Worm (Caenorhabditis elegans) whole organism, mixed stage, embryonic: ENCODE data around the gene F13H10.9.
A peak's percentile ranks its signal among the peaks of the same experiment; 100 is the strongest.

Experiments
- M03D4.4 ChIP-seq: sonication (generic microtip); optimal IDR thresholded peaks from 2 replicates; lab custom pipeline; 2017; ENCODE audit warnings: mild to moderate bottlenecking, missing genetic modification characterization, missing compliant biosample characterization
- bed-3 ChIP-seq: fragments of 200-800 bp; sonication (Bioruptor generic); optimal IDR thresholded peaks from 3 replicates; lab custom pipeline; 2018; ENCODE audit warnings: mild to moderate bottlenecking, missing genetic modification characterization, moderate library complexity, missing compliant biosample characterization
- blmp-1 ChIP-seq: fragments of 150-350 bp; optimal IDR thresholded peaks from 2 replicates; lab custom pipeline; 2014; ENCODE audit warnings: missing biosample characterization, missing genetic modification characterization
- ceh-39 ChIP-seq: fragments of 150-350 bp; optimal IDR thresholded peaks from 2 replicates; lab custom pipeline; 2014; ENCODE audit warnings: missing biosample characterization, missing genetic modification characterization
- ceh-43 ChIP-seq: fragments of 200-800 bp; sonication (Bioruptor generic); optimal IDR thresholded peaks from 2 replicates; lab custom pipeline; 2018; ENCODE audit warnings: mild to moderate bottlenecking, missing genetic modification characterization, moderate library complexity, missing compliant biosample characterization
- ceh-83 ChIP-seq: fragments of 200-800 bp; sonication (Bioruptor generic); optimal IDR thresholded peaks from 2 replicates; lab custom pipeline; 2018; ENCODE audit warnings: mild to moderate bottlenecking, missing genetic modification characterization, missing compliant biosample characterization
- ces-1 ChIP-seq: fragments of 150-350 bp; optimal IDR thresholded peaks from 2 replicates; lab custom pipeline; 2014; ENCODE audit warnings: missing biosample characterization, missing genetic modification reagents, missing genetic modification characterization
- cnd-1 ChIP-seq: fragments of 200-800 bp; sonication (Bioruptor generic); optimal IDR thresholded peaks from 2 replicates; lab custom pipeline; 2018; ENCODE audit warnings: mild to moderate bottlenecking, missing genetic modification characterization, missing compliant biosample characterization
- drap-1 ChIP-seq: fragments of 200-800 bp; sonication (Bioruptor generic); optimal IDR thresholded peaks from 3 replicates; lab custom pipeline; 2018; ENCODE audit warnings: mild to moderate bottlenecking, missing genetic modification characterization, missing compliant biosample characterization
- elt-1 ChIP-seq: sonication (generic microtip); optimal IDR thresholded peaks from 2 replicates; lab custom pipeline; 2017; ENCODE audit warnings: missing genetic modification characterization, mild to moderate bottlenecking, missing compliant biosample characterization, antibody characterized with exemption, moderate library complexity, borderline replicate concordance; ENCODE audit not compliant: insufficient read depth
- elt-3 ChIP-seq: fragments of 150-350 bp; optimal IDR thresholded peaks from 2 replicates; lab custom pipeline; 2014; ENCODE audit warnings: missing biosample characterization, missing genetic modification characterization
- flh-1 ChIP-seq: fragments of 200-800 bp; sonication (Bioruptor generic); optimal IDR thresholded peaks from 2 replicates; lab custom pipeline; 2018; ENCODE audit warnings: mild to moderate bottlenecking, missing genetic modification characterization, moderate library complexity, missing compliant biosample characterization
- ham-2 ChIP-seq: fragments of 200-800 bp; sonication (Bioruptor generic); optimal IDR thresholded peaks from 2 replicates; lab custom pipeline; 2018; ENCODE audit warnings: mild to moderate bottlenecking, missing genetic modification characterization, missing compliant biosample characterization
- hlh-1 ChIP-seq: fragments of 150-350 bp; optimal IDR thresholded peaks from 2 replicates; lab custom pipeline; 2014; ENCODE audit warnings: missing biosample characterization, missing genetic modification reagents, missing genetic modification characterization
- lin-13 ChIP-seq: fragments of 150-350 bp; optimal IDR thresholded peaks from 2 replicates; lab custom pipeline; 2014; ENCODE audit warnings: missing biosample characterization, missing genetic modification characterization
- lin-32 ChIP-seq: fragments of 200-800 bp; sonication (Bioruptor generic); optimal IDR thresholded peaks from 2 replicates; lab custom pipeline; 2018; ENCODE audit warnings: mild to moderate bottlenecking, missing genetic modification characterization, missing compliant biosample characterization
- lsy-2 ChIP-seq: fragments of 150-350 bp; optimal IDR thresholded peaks from 2 replicates; lab custom pipeline; 2014; ENCODE audit warnings: missing biosample characterization, missing genetic modification characterization
- mab-5 ChIP-seq: fragments of 150-350 bp; optimal IDR thresholded peaks from 2 replicates; lab custom pipeline; 2014; ENCODE audit warnings: missing biosample characterization, missing genetic modification characterization
- mep-1 ChIP-seq: fragments of 150-350 bp; optimal IDR thresholded peaks from 2 replicates; lab custom pipeline; 2017; ENCODE audit warnings: missing biosample characterization, missing genetic modification reagents, missing genetic modification characterization, inconsistent platforms
- mls-2 ChIP-seq: sonication (generic microtip); optimal IDR thresholded peaks from 2 replicates; lab custom pipeline; 2016; ENCODE audit warnings: mild to moderate bottlenecking, missing genetic modification characterization, moderate library complexity, missing compliant biosample characterization
- nhr-12 ChIP-seq: fragments of 150-350 bp; optimal IDR thresholded peaks from 2 replicates; lab custom pipeline; 2014; ENCODE audit warnings: missing biosample characterization, missing genetic modification characterization
- nhr-2 ChIP-seq: fragments of 150-350 bp; optimal IDR thresholded peaks from 2 replicates; lab custom pipeline; 2014; ENCODE audit warnings: missing biosample characterization, missing genetic modification characterization
- nhr-237 ChIP-seq: fragments of 150-350 bp; optimal IDR thresholded peaks from 2 replicates; lab custom pipeline; 2014; ENCODE audit warnings: missing biosample characterization, missing genetic modification characterization
- nhr-28 ChIP-seq: fragments of 150-350 bp; optimal IDR thresholded peaks from 2 replicates; lab custom pipeline; 2014; ENCODE audit warnings: missing biosample characterization, missing genetic modification characterization
- nhr-76 ChIP-seq: sonication (generic microtip); optimal IDR thresholded peaks from 2 replicates; lab custom pipeline; 2017; ENCODE audit warnings: missing biosample characterization, missing genetic modification characterization
- pha-4 ChIP-seq: fragments of 150-350 bp; optimal IDR thresholded peaks from 2 replicates; lab custom pipeline; 2018; ENCODE audit warnings: missing biosample characterization, missing genetic modification reagents, missing genetic modification characterization
- sem-2 ChIP-seq: fragments of 200-800 bp; sonication (Bioruptor generic); optimal IDR thresholded peaks from 2 replicates; lab custom pipeline; 2018; ENCODE audit warnings: mild to moderate bottlenecking, missing genetic modification characterization, missing compliant biosample characterization
- snpc-4 ChIP-seq: fragments of 150-350 bp; optimal IDR thresholded peaks from 2 replicates; lab custom pipeline; 2014; ENCODE audit warnings: missing biosample characterization, missing genetic modification characterization
- sptf-1 ChIP-seq: sonication (generic microtip); optimal IDR thresholded peaks from 2 replicates; lab custom pipeline; 2017; ENCODE audit warnings: mild to moderate bottlenecking, missing genetic modification characterization, moderate library complexity, missing compliant biosample characterization
- tbx-8 ChIP-seq: fragments of 200-800 bp; sonication (Bioruptor generic); optimal IDR thresholded peaks from 2 replicates; lab custom pipeline; 2018; ENCODE audit warnings: mild to moderate bottlenecking, missing genetic modification characterization, moderate library complexity, missing compliant biosample characterization
- unc-120 ChIP-seq: sonication (generic microtip); optimal IDR thresholded peaks from 2 replicates; lab custom pipeline; 2017; ENCODE audit warnings: missing genetic modification characterization, missing compliant biosample characterization; ENCODE audit not compliant: poor library complexity, severe bottlenecking
- unc-39 ChIP-seq: fragments of 150-350 bp; optimal IDR thresholded peaks from 2 replicates; lab custom pipeline; 2014; ENCODE audit warnings: missing biosample characterization, missing genetic modification characterization
- unc-62 ChIP-seq: fragments of 150-350 bp; optimal IDR thresholded peaks from 2 replicates; lab custom pipeline; 2014; ENCODE audit warnings: missing biosample characterization, missing genetic modification reagents, missing genetic modification characterization
- zip-8 ChIP-seq: fragments of 150-350 bp; optimal IDR thresholded peaks from 2 replicates; lab custom pipeline; 2014; ENCODE audit warnings: missing biosample characterization, missing genetic modification characterization
- ztf-11 ChIP-seq: fragments of 150-350 bp; optimal IDR thresholded peaks from 2 replicates; lab custom pipeline; 2014; ENCODE audit warnings: missing biosample characterization, missing genetic modification characterization

F13H10.9 gene

DNA sequence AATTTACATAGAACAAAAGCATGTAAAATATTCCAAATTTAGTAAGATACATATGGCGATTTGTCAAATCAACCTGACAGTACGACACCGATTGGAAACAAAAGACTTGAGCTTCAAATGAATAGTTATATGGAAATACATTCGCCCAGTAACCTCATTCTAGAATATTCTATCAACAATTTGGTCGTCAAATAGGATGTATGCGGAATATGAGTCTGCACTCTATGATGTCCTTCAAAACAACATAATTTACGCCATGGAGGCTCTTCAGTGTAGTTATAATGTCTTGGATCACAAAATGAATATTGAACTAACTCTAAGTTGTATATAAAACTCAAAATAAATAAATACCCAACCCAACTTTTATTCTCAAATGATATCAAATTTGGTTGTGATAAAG is 24.9 kb downstream of the F13H10.9 start:
- TF ChIP-seq pha-4 = peak; percentile 7
- TF ChIP-seq zip-8 (tag; lab: Kevin White, UChicago) = no peak
- no peak for TF ChIP-seq unc-62 (GFP tag; lab: Kevin White, UChicago)
- peak; percentile 35 for TF ChIP-seq ceh-39 (tag; lab: Kevin White, UChicago)
- peak; percentile 44 for TF ChIP-seq ces-1 (GFP tag; lab: Kevin White, UChicago)
- TF ChIP-seq elt-1 (tag; lab: Kevin White, UChicago) = no peak

- TF ChIP-seq mab-5 (tag; lab: Kevin White, UChicago) = no peak
- TF ChIP-seq nhr-12 (tag; lab: Kevin White, UChicago) = no peak
- TF ChIP-seq ces-1 (GFP tag; lab: Kevin White, UChicago) = peak; percentile 72
- no peak for TF ChIP-seq snpc-4
- no peak for TF ChIP-seq sem-2 (GFP tag; lab: Kevin White, UChicago)
- peak; percentile 1 for TF ChIP-seq drap-1 (GFP tag; lab: Kevin White, UChicago)
- no peak for TF ChIP-seq ceh-83 (GFP tag; lab: Kevin White, UChicago)
- no peak for TF ChIP-seq sptf-1 (tag; lab: Kevin White, UChicago)
- TF ChIP-seq ceh-39 (tag; lab: Kevin White, UChicago) = peak; percentile 69
- peak; percentile 38 for TF ChIP-seq elt-3 (tag; lab: Kevin White, UChicago)
- peak; percentile 5 for TF ChIP-seq lin-32 (GFP tag; lab: Kevin White, UChicago)
- TF ChIP-seq unc-62 (GFP tag; lab: Kevin White, UChicago) = peak; percentile 98
- peak; percentile 80 for TF ChIP-seq mep-1 (tag; lab: Kevin White, UChicago)
- TF ChIP-seq hlh-1 = peak; percentile 6
- peak; percentile 84 for TF ChIP-seq mls-2
- TF ChIP-seq nhr-2 = no peak
- peak; percentile 97 for TF ChIP-seq pha-4
- TF ChIP-seq blmp-1 (tag; lab: Kevin White, UChicago) = no peak
- peak; percentile 35 for TF ChIP-seq cnd-1 (tag; lab: Kevin White, UChicago)
- TF ChIP-seq tbx-8 (GFP tag; lab: Kevin White, UChicago) = no peak
- peak; percentile 72 for TF ChIP-seq elt-1 (tag; lab: Kevin White, UChicago)
- TF ChIP-seq ceh-43 = no peak
- TF ChIP-seq ham-2 (GFP tag; lab: Kevin White, UChicago) = no peak
- TF ChIP-seq flh-1 = no peak
- peak; percentile 42 for TF ChIP-seq unc-120
- TF ChIP-seq lin-13 (tag; lab: Kevin White, UChicago) = peak; percentile 90
- TF ChIP-seq lsy-2 (tag; lab: Kevin White, UChicago) = peak; percentile 71
- no peak for TF ChIP-seq nhr-76 (tag; lab: Kevin White, UChicago)
- no peak for TF ChIP-seq ztf-11 (tag; lab: Kevin White, UChicago)
- TF ChIP-seq bed-3 = no peak
- TF ChIP-seq unc-39 (tag; lab: Kevin White, UChicago) = no peak
- peak; percentile 23 for TF ChIP-seq M03D4.4 (tag; lab: Kevin White, UChicago)
- TF ChIP-seq nhr-237 (tag; lab: Kevin White, UChicago) = no peak
- no peak for TF ChIP-seq zip-8 (tag; lab: Kevin White, UChicago)
- TF ChIP-seq nhr-28 (tag; lab: Kevin White, UChicago) = no peak
These were observed 25.8 kb downstream of the F13H10.9 start for ce11 chrIV:11027560-11027959.

DNA sequence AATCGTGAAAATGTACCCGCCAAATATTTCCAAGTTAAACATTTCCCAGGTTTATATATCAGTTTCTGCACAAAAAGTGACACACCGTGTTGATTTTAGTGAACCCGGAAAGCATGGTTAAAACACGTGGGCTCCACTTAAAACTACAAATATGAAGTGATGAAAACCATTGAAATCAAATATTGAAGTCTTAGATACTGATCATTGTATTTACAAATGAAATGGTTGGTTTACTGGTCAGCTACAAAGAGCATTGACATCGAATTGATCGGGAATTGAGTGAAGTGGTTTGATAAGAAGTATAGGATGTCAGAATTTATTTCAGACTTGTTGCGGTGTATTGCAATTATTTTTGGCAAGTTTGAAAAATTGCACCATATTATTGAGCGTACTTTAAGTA is 27.7 kb downstream of the F13H10.9 start, which contains the start of gene hrg-5:
TSS of gene hrg-5 (minus strand) at position 17 of the 400 bp plus-strand sequence.
- TF ChIP-seq snpc-4 = no peak
- TF ChIP-seq zip-8 (tag; lab: Kevin White, UChicago) = no peak
- no peak for TF ChIP-seq lin-13 (tag; lab: Kevin White, UChicago)
- no peak for TF ChIP-seq mab-5 (tag; lab: Kevin White, UChicago)
- TF ChIP-seq unc-39 (tag; lab: Kevin White, UChicago) = no peak
- no peak for TF ChIP-seq pha-4
- no peak for TF ChIP-seq unc-120
- TF ChIP-seq ceh-83 (GFP tag; lab: Kevin White, UChicago) = no peak
- no peak for TF ChIP-seq mep-1 (tag; lab: Kevin White, UChicago)
- no peak for TF ChIP-seq nhr-12 (tag; lab: Kevin White, UChicago)
- TF ChIP-seq lin-32 (GFP tag; lab: Kevin White, UChicago) = no peak
- TF ChIP-seq mls-2 = no peak
- TF ChIP-seq ztf-11 (tag; lab: Kevin White, UChicago) = no peak
- no peak for TF ChIP-seq unc-62 (GFP tag; lab: Kevin White, UChicago)
- TF ChIP-seq nhr-237 (tag; lab: Kevin White, UChicago) = no peak
- no peak for TF ChIP-seq cnd-1 (tag; lab: Kevin White, UChicago)
- no peak for TF ChIP-seq nhr-28 (tag; lab: Kevin White, UChicago)
- no peak for TF ChIP-seq elt-1 (tag; lab: Kevin White, UChicago)
